Fruit fly (Drosophila melanogaster) whole organism, embryonic: ENCODE measurements around the gene CG14174.
A peak's percentile ranks its signal among the peaks of the same experiment; 100 is the strongest.

Experiments
- Adf1 ChIP-seq: fragments of 200-800 bp; sonication (Bioruptor generic); IDR thresholded peaks from 2 replicates; pipeline ENCODE4 v1.3.6; 2022; ENCODE audit warnings: missing biosample characterization, missing genetic modification characterization
- CG10209 ChIP-seq: fragments of 200-800 bp; sonication (Bioruptor generic); optimal IDR thresholded peaks from 3 replicates; lab custom pipeline; 2017; ENCODE audit warnings: missing biosample characterization, mild to moderate bottlenecking, missing genetic modification characterization, missing genetic modification reagents
- CG11504 ChIP-seq: fragments of 200-800 bp; sonication (Bioruptor generic); optimal IDR thresholded peaks from 3 replicates; lab custom pipeline; 2019; ENCODE audit warnings: missing biosample characterization, mild to moderate bottlenecking, missing genetic modification characterization, moderate library complexity
- CG13775 ChIP-seq: fragments of 200-800 bp; sonication (Bioruptor generic); optimal IDR thresholded peaks from 3 replicates; lab custom pipeline; 2017; ENCODE audit warnings: missing biosample characterization, mild to moderate bottlenecking, missing genetic modification characterization
- CG16815 ChIP-seq: fragments of 200-800 bp; sonication (Bioruptor generic); optimal IDR thresholded peaks from 3 replicates; lab custom pipeline; 2017; ENCODE audit warnings: missing biosample characterization, mild to moderate bottlenecking, missing genetic modification characterization
- CG17361 ChIP-seq: fragments of 200-800 bp; sonication (Bioruptor generic); IDR thresholded peaks from 3 replicates; pipeline ENCODE4 v1.3.6; 2022; ENCODE audit warnings: missing biosample characterization, missing genetic modification characterization
- CG18619 ChIP-seq: fragments of 200-800 bp; sonication (Bioruptor generic); optimal IDR thresholded peaks from 3 replicates; lab custom pipeline; 2017; ENCODE audit warnings: missing biosample characterization, mild to moderate bottlenecking, missing genetic modification characterization
- CG2120 ChIP-seq: fragments of 200-800 bp; sonication (Bioruptor generic); optimal IDR thresholded peaks from 3 replicates; lab custom pipeline; 2016; ENCODE audit warnings: missing biosample characterization, missing genetic modification characterization
- CG2678 ChIP-seq: fragments of 200-800 bp; sonication (Bioruptor generic); optimal IDR thresholded peaks from 3 replicates; lab custom pipeline; 2019; ENCODE audit warnings: missing biosample characterization, mild to moderate bottlenecking, missing genetic modification characterization, moderate library complexity
- CG30403 ChIP-seq: fragments of 200-800 bp; sonication (Bioruptor generic); optimal IDR thresholded peaks from 3 replicates; lab custom pipeline; 2016; ENCODE audit warnings: missing biosample characterization, missing genetic modification characterization
- CG5245 ChIP-seq: fragments of 200-800 bp; sonication (Bioruptor generic); optimal IDR thresholded peaks from 3 replicates; lab custom pipeline; 2016; ENCODE audit warnings: missing biosample characterization, missing genetic modification characterization
- CG6254 ChIP-seq: fragments of 200-800 bp; sonication (Bioruptor generic); optimal IDR thresholded peaks from 3 replicates; lab custom pipeline; 2017; ENCODE audit warnings: mild to moderate bottlenecking, missing biosample characterization, missing genetic modification reagents, missing genetic modification characterization
- CG7928 ChIP-seq: fragments of 200-800 bp; sonication (Bioruptor generic); optimal IDR thresholded peaks from 2 replicates; lab custom pipeline; 2017; ENCODE audit warnings: missing biosample characterization, mild to moderate bottlenecking, missing genetic modification characterization
- CG8281 ChIP-seq: fragments of 200-800 bp; sonication (Bioruptor generic); optimal IDR thresholded peaks from 2 replicates; lab custom pipeline; 2018; ENCODE audit warnings: missing biosample characterization, mild to moderate bottlenecking, missing genetic modification characterization, moderate library complexity
- CG9817 ChIP-seq: fragments of 200-800 bp; sonication (Bioruptor generic); optimal IDR thresholded peaks from 2 replicates; lab custom pipeline; 2018; ENCODE audit warnings: missing biosample characterization, mild to moderate bottlenecking, missing genetic modification characterization, moderate library complexity
- CG9932 ChIP-seq: fragments of 200-800 bp; sonication (Bioruptor generic); IDR thresholded peaks from 2 replicates; pipeline ENCODE4 v1.3.6; 2022; ENCODE audit warnings: missing biosample characterization, missing genetic modification characterization
- D ChIP-seq, 2 experiments: fragments of 200-800 bp in 1 of 2; fragments of >200 bp in 1 of 2; sonication (Bioruptor generic) in 1 of 2; optimal IDR thresholded peaks; 2 replicates in 1 of 2; 3 replicates in 1 of 2; lab custom pipeline; 2017; ENCODE audit warnings: mild to moderate bottlenecking in 1 of 2, missing biosample characterization in 1 of 2, missing genetic modification characterization in 1 of 2, missing genetic modification reagents in 1 of 2
- Drgx ChIP-seq: fragments of 200-800 bp; sonication (Bioruptor generic); IDR thresholded peaks from 2 replicates; pipeline ENCODE4 v1.3.6; 2022; ENCODE audit warnings: missing biosample characterization, missing genetic modification characterization
- Ets65A ChIP-seq: fragments of 200-800 bp; sonication (Bioruptor generic); peaks from one replicate; lab custom pipeline; 2016; ENCODE audit warnings: missing biosample characterization, missing genetic modification characterization
- H15 ChIP-seq: fragments of 200-800 bp; sonication (Bioruptor generic); IDR thresholded peaks from 3 replicates; pipeline ENCODE4 v1.3.6; 2022; ENCODE audit warnings: missing biosample characterization, missing genetic modification characterization
- Hr51 ChIP-seq, 2 experiments: fragments of 200-800 bp; sonication (Bioruptor generic); optimal IDR thresholded peaks; 2 replicates in 1 of 2; 3 replicates in 1 of 2; lab custom pipeline; 2016 to 2018; ENCODE audit warnings: missing biosample characterization in 2 of 2, missing genetic modification characterization in 2 of 2, mild to moderate bottlenecking in 1 of 2, moderate library complexity in 1 of 2
- Lim3 ChIP-seq: fragments of 200-800 bp; sonication (Bioruptor generic); IDR thresholded peaks from 2 replicates; pipeline ENCODE4 v1.3.6; 2022; ENCODE audit warnings: missing biosample characterization, missing genetic modification characterization
- Med ChIP-seq: fragments of 200-800 bp; sonication (Bioruptor generic); peaks from one replicate; lab custom pipeline; 2016; ENCODE audit warnings: missing biosample characterization, missing genetic modification characterization, mild to moderate bottlenecking, inconsistent platforms, moderate library complexity
- NFAT ChIP-seq: fragments of 200-800 bp; sonication (Bioruptor generic); IDR thresholded peaks from 2 replicates; pipeline ENCODE4 v1.3.6; 2022; ENCODE audit warnings: missing biosample characterization, missing genetic modification characterization
- abd-A ChIP-seq: fragments of 200-800 bp; sonication (Bioruptor generic); optimal IDR thresholded peaks from 3 replicates; lab custom pipeline; 2019; ENCODE audit warnings: missing biosample characterization, mild to moderate bottlenecking, missing genetic modification characterization, moderate library complexity
- ato ChIP-seq: fragments of 200-800 bp; sonication (Bioruptor generic); IDR thresholded peaks from 2 replicates; pipeline ENCODE4 v1.3.6; 2022; ENCODE audit warnings: missing biosample characterization, missing genetic modification characterization; ENCODE audit not compliant: partially characterized antibody
- corto ChIP-seq: fragments of 200-800 bp; sonication (Bioruptor generic); optimal IDR thresholded peaks from 2 replicates; lab custom pipeline; 2016; ENCODE audit warnings: missing biosample characterization, mild to moderate bottlenecking, missing genetic modification characterization, moderate library complexity
- crol ChIP-seq: fragments of 200-800 bp; sonication (Bioruptor generic); IDR thresholded peaks from 2 replicates; pipeline ENCODE4 v1.3.6; 2022; ENCODE audit warnings: missing biosample characterization, missing genetic modification characterization
- cwo ChIP-seq: fragments of 200-800 bp; sonication (Bioruptor generic); optimal IDR thresholded peaks from 3 replicates; lab custom pipeline; 2017; ENCODE audit warnings: missing biosample characterization, missing genetic modification characterization, mild to moderate bottlenecking, moderate library complexity, missing genetic modification reagents
- dmrt99B ChIP-seq: fragments of 200-800 bp; sonication (Bioruptor generic); optimal IDR thresholded peaks from 2 replicates; lab custom pipeline; 2018; ENCODE audit warnings: missing biosample characterization, mild to moderate bottlenecking, missing genetic modification characterization, moderate library complexity
- gem ChIP-seq: fragments of 200-800 bp; sonication (Bioruptor generic); optimal IDR thresholded peaks from 2 replicates; lab custom pipeline; 2019; ENCODE audit warnings: missing biosample characterization, mild to moderate bottlenecking, missing genetic modification characterization, moderate library complexity
- jigr1 ChIP-seq: fragments of 200-800 bp; sonication (Bioruptor generic); IDR thresholded peaks from 3 replicates; pipeline ENCODE4 v1.3.6; 2022; ENCODE audit warnings: missing biosample characterization, missing genetic modification characterization
- lilli ChIP-seq: fragments of 200-800 bp; sonication (Bioruptor generic); optimal IDR thresholded peaks from 3 replicates; lab custom pipeline; 2016; ENCODE audit warnings: missing biosample characterization, missing genetic modification characterization
- org-1 ChIP-seq: fragments of 200-800 bp; sonication (Bioruptor generic); optimal IDR thresholded peaks from 2 replicates; lab custom pipeline; 2017; ENCODE audit warnings: missing biosample characterization, missing genetic modification characterization
- pan ChIP-seq, 4 experiments: fragments of >200 bp in 3 of 4; fragments of 200-800 bp in 1 of 4; sonication (Bioruptor generic) in 1 of 4; optimal IDR thresholded peaks in 3 of 4; IDR thresholded peaks in 1 of 4; 2 replicates each; pipeline versions ENCODE4 v1.3.6 to Lab custom; 2017 to 2022; ENCODE audit warnings: missing biosample characterization in 2 of 4, missing genetic modification characterization in 2 of 4, mixed read lengths in 1 of 4
- prd ChIP-seq, 3 experiments: fragments of >200 bp in 2 of 3; fragments of 200-800 bp in 1 of 3; sonication (Bioruptor generic) in 1 of 3; optimal IDR thresholded peaks in 2 of 3; IDR thresholded peaks in 1 of 3; 2 replicates in 2 of 3; 3 replicates in 1 of 3; pipeline versions ENCODE4 v1.3.6 to Lab custom; 2017 to 2022; ENCODE audit warnings: missing biosample characterization in 1 of 3, missing genetic modification characterization in 1 of 3
- row ChIP-seq: fragments of 200-800 bp; sonication (Bioruptor generic); IDR thresholded peaks from 3 replicates; pipeline ENCODE4 v1.3.6; 2022; ENCODE audit warnings: missing biosample characterization, missing genetic modification characterization
- seq ChIP-seq: fragments of 200-800 bp; sonication (Bioruptor generic); IDR thresholded peaks from 2 replicates; pipeline ENCODE4 v1.3.6; 2022; ENCODE audit warnings: missing biosample characterization, missing genetic modification characterization
- slp2 ChIP-seq: fragments of 200-800 bp; sonication (Bioruptor generic); optimal IDR thresholded peaks from 2 replicates; lab custom pipeline; 2016; ENCODE audit warnings: missing biosample characterization, missing genetic modification characterization
- sna ChIP-seq: fragments of 200-800 bp; sonication (Bioruptor generic); IDR thresholded peaks from 2 replicates; pipeline ENCODE4 v1.3.6; 2022; ENCODE audit warnings: missing biosample characterization, missing genetic modification characterization; ENCODE audit not compliant: partially characterized antibody
- sqz ChIP-seq: fragments of 200-800 bp; sonication (Bioruptor generic); optimal IDR thresholded peaks from 3 replicates; lab custom pipeline; 2018; ENCODE audit warnings: missing biosample characterization, mild to moderate bottlenecking, missing genetic modification characterization
- sr ChIP-seq: fragments of 200-800 bp; sonication (Bioruptor generic); IDR thresholded peaks from 3 replicates; pipeline ENCODE4 v1.3.6; 2022; ENCODE audit warnings: missing biosample characterization, missing genetic modification characterization
- vvl ChIP-seq: fragments of 200-800 bp; sonication (Bioruptor generic); IDR thresholded peaks from 2 replicates; pipeline ENCODE4 v1.3.6; 2022; ENCODE audit warnings: missing biosample characterization, missing genetic modification characterization
- zfh2 ChIP-seq: fragments of 200-800 bp; sonication (Bioruptor generic); optimal IDR thresholded peaks from 2 replicates; lab custom pipeline; 2016; ENCODE audit warnings: missing biosample characterization, missing genetic modification characterization

The CG14174 gene

dm6 chr3L:9764307-9764706 lies 45.2 kb downstream of the CG14174 start (continued):
- TF ChIP-seq CG2678 (peak; percentile 21), sqz (GFP tag; lab: Kevin White, UChicago) (no peak), CG7928 (GFP tag; lab: Kevin White, UChicago) (no peak), Ets65A (GFP tag; lab: Kevin White, UChicago) (peak; percentile 72), CG30403 (GFP tag; lab: Kevin White, UChicago) (peak; percentile 6), sna (no peak), lilli (GFP tag; lab: Kevin White, UChicago) (peak; percentile 13), Hr51 (GFP tag; optimal IDR thresholded peaks at IDR 0.05; lab: Kevin White, UChicago) (peak in 1 of 2 experiments; percentile 9), gem (tag; lab: Kevin White, UChicago) (peak; percentile 26), org-1 (GFP tag; lab: Kevin White, UChicago) (no peak), ato (GFP tag; lab: Robert Waterston, UW) (no peak), CG2120 (GFP tag; lab: Kevin White, UChicago) (peak; percentile 21), CG5245 (GFP tag; lab: Kevin White, UChicago) (no peak), CG9932 (GFP tag; lab: Robert Waterston, UW) (peak; percentile 33; the same call in 1 of the 2 replicates), Adf1 (GFP tag; lab: Robert Waterston, UW) (no peak)
- TF ChIP-seq, all 482 proteins: peak for 15

- TF ChIP-seq gem (tag; lab: Kevin White, UChicago) (peak; percentile 14), CG9932 (GFP tag; lab: Robert Waterston, UW) (0 out of 2 replicates have a peak, but pooled peaks have one; percentile 26), CG16815 (GFP tag; lab: Kevin White, UChicago) (no peak), Lim3 (GFP tag; lab: Robert Waterston, UW) (no peak), Drgx (GFP tag; lab: Robert Waterston, UW) (peak; percentile 23; the same call in 1 of the 2 replicates), seq (no peak), CG13775 (GFP tag; lab: Kevin White, UChicago) (no peak), CG17361 (peak; percentile 34; the same call in 1 of the 3 replicates), CG9817 (no peak), sr (GFP tag; lab: Robert Waterston, UW) (no peak), CG8281 (no peak), row (GFP tag; lab: Robert Waterston, UW) (0 out of 3 replicates have a peak, but pooled peaks have one; percentile 21), zfh2 (GFP tag; lab: Kevin White, UChicago) (no peak), CG10209 (GFP tag; lab: Kevin White, UChicago) (no peak), CG11504 (tag; lab: Kevin White, UChicago) (peak; percentile 31), H15 (GFP tag; lab: Robert Waterston, UW) (0 out of 3 replicates have a peak, but pooled peaks have one; percentile 24), slp2 (GFP tag; lab: Kevin White, UChicago) (no peak), pan (optimal IDR thresholded peaks at IDR 0.05; lab: Kevin White, UChicago) (no peak), pan (GFP tag; optimal IDR thresholded peaks at IDR 0.05 in 1 of 2, IDR thresholded peaks at IDR 0.05 in 1 of 2) (peak in 1 of 2 experiments; percentile 15), cwo (GFP tag; lab: Kevin White, UChicago) (peak; percentile 45), corto (GFP tag; lab: Kevin White, UChicago) (no peak), Hr51 (GFP tag; optimal IDR thresholded peaks at IDR 0.05; lab: Kevin White, UChicago) (peak in 1 of 2 experiments; percentile 27), prd (optimal IDR thresholded peaks at IDR 0.05; lab: Kevin White, UChicago) (no peak), prd (GFP tag; IDR thresholded peaks at IDR 0.05; lab: Robert Waterston, UW) (0 out of 3 replicates have a peak, but pooled peaks have one; percentile 7), CG6254 (GFP tag; lab: Kevin White, UChicago) (no peak), crol (GFP tag; lab: Robert Waterston, UW) (peak; percentile 69), vvl (peak; percentile 46; the same call in 1 of the 2 replicates), D (optimal IDR thresholded peaks at IDR 0.05; lab: Kevin White, UChicago) (no peak), D (GFP tag; optimal IDR thresholded peaks at IDR 0.05; lab: Kevin White, UChicago) (no peak), abd-A (no peak), CG2678 (peak; percentile 7), CG18619 (GFP tag; lab: Kevin White, UChicago) (no peak), jigr1 (GFP tag; lab: Robert Waterston, UW) (no peak), dmrt99B (tag; lab: Kevin White, UChicago) (peak; percentile 8), Med (peak; percentile 48), NFAT (GFP tag; lab: Robert Waterston, UW) (no peak)
Observed at dm6 chr3L:9764915-9765709, 46.0 kb downstream of the CG14174 start.
